Fruit fly (Drosophila melanogaster) whole organism, embryonic: Measurements from ENCODE around the gene pigs.

ENCODE experiments used
- Awh ChIP-seq: fragments of 200-800 bp; sonication (Bioruptor generic); IDR thresholded peaks from 2 replicates; pipeline ENCODE4, ENCODE4 v1.3.6; 2022; ENCODE audit warnings: missing biosample characterization, missing genetic modification characterization
- CG1024 ChIP-seq: fragments of 200-800 bp; sonication (Bioruptor generic); IDR thresholded peaks from 2 replicates; pipeline ENCODE4 v1.3.6; 2022; ENCODE audit warnings: missing biosample characterization, missing genetic modification characterization
- CG10321 ChIP-seq: fragments of 200-800 bp; sonication (Bioruptor generic); IDR thresholded peaks from 2 replicates; pipeline ENCODE4 v1.3.6; 2022; ENCODE audit warnings: missing biosample characterization, missing genetic modification characterization
- CG11504 ChIP-seq: fragments of 200-800 bp; sonication (Bioruptor generic); optimal IDR thresholded peaks from 3 replicates; lab custom pipeline; 2019; ENCODE audit warnings: missing biosample characterization, mild to moderate bottlenecking, missing genetic modification characterization, moderate library complexity
- CG12391 ChIP-seq: fragments of 200-800 bp; sonication (Bioruptor generic); optimal IDR thresholded peaks from 3 replicates; lab custom pipeline; 2018; ENCODE audit warnings: missing biosample characterization, mild to moderate bottlenecking, missing genetic modification characterization, moderate library complexity
- CG13624 ChIP-seq: fragments of 200-800 bp; sonication (Bioruptor generic); optimal IDR thresholded peaks from 2 replicates; lab custom pipeline; 2016; ENCODE audit warnings: missing biosample characterization, missing genetic modification characterization
- CG14014 ChIP-seq: fragments of 200-800 bp; sonication (Bioruptor generic); IDR thresholded peaks from 2 replicates; pipeline ENCODE4 v1.3.6; 2022; ENCODE audit warnings: missing biosample characterization, missing genetic modification characterization
- CG15696 ChIP-seq: fragments of 200-800 bp; sonication (Bioruptor generic); optimal IDR thresholded peaks from 2 replicates; lab custom pipeline; 2019; ENCODE audit warnings: missing biosample characterization, mild to moderate bottlenecking, missing genetic modification characterization, moderate library complexity
- CG17385 ChIP-seq: fragments of 200-800 bp; sonication (Bioruptor generic); optimal IDR thresholded peaks from 3 replicates; lab custom pipeline; 2018; ENCODE audit warnings: missing biosample characterization, mild to moderate bottlenecking, missing genetic modification characterization
- CG2875 ChIP-seq: fragments of 200-800 bp; sonication (Bioruptor generic); optimal IDR thresholded peaks from 2 replicates; lab custom pipeline; 2017; ENCODE audit warnings: missing biosample characterization, mild to moderate bottlenecking, missing genetic modification characterization, missing genetic modification reagents
- CG30431 ChIP-seq: fragments of 200-800 bp; sonication (Bioruptor generic); optimal IDR thresholded peaks from 2 replicates; lab custom pipeline; 2017; ENCODE audit warnings: missing biosample characterization, missing genetic modification characterization
- CG3065 ChIP-seq: fragments of 200-800 bp; sonication (Bioruptor generic); optimal IDR thresholded peaks from 2 replicates; lab custom pipeline; 2016; ENCODE audit warnings: missing biosample characterization, missing genetic modification characterization
- CG31224 ChIP-seq: fragments of 200-800 bp; sonication (Bioruptor generic); IDR thresholded peaks from 2 replicates; pipeline ENCODE4 v1.3.6; 2022; ENCODE audit warnings: missing biosample characterization, missing genetic modification characterization
- CG3163 ChIP-seq: fragments of 200-800 bp; sonication (Bioruptor generic); optimal IDR thresholded peaks from 3 replicates; lab custom pipeline; 2016; ENCODE audit warnings: missing biosample characterization, missing genetic modification characterization
- CG3847 ChIP-seq: fragments of 200-800 bp; sonication (Bioruptor generic); IDR thresholded peaks from 2 replicates; pipeline ENCODE4 v1.3.6; 2022; ENCODE audit warnings: missing biosample characterization, missing genetic modification characterization
- CG43689 ChIP-seq: fragments of 200-800 bp; sonication (Bioruptor generic); IDR thresholded peaks from 2 replicates; pipeline ENCODE4 v1.3.6; 2022; ENCODE audit warnings: missing biosample characterization, missing genetic modification characterization
- CG8290 ChIP-seq, 3 experiments: fragments of 200-800 bp; sonication (Bioruptor generic); optimal IDR thresholded peaks; 2 replicates each; lab custom pipeline; 2016 to 2019; ENCODE audit warnings: missing biosample characterization in 3 of 3, missing genetic modification characterization in 3 of 3, mild to moderate bottlenecking in 2 of 3, moderate library complexity in 1 of 3
- CG8924 ChIP-seq: fragments of 200-800 bp; optimal IDR thresholded peaks from 3 replicates; lab custom pipeline; 2019; ENCODE audit warnings: missing biosample characterization, mild to moderate bottlenecking, missing genetic modification characterization, moderate library complexity
- CG9437 ChIP-seq: fragments of 200-800 bp; sonication (Bioruptor generic); optimal IDR thresholded peaks from 2 replicates; lab custom pipeline; 2018; ENCODE audit warnings: missing biosample characterization, mild to moderate bottlenecking, missing genetic modification characterization
- Doc3 ChIP-seq: fragments of 200-800 bp; sonication (Bioruptor generic); IDR thresholded peaks from 3 replicates; pipeline ENCODE4 v1.3.6; 2022; ENCODE audit warnings: missing biosample characterization, missing genetic modification characterization; ENCODE audit not compliant: partially characterized antibody
- Gug ChIP-seq: fragments of 200-800 bp; sonication (Bioruptor generic); IDR thresholded peaks from 4 replicates; pipeline ENCODE4 v1.3.6; 2022; ENCODE audit warnings: missing biosample characterization, missing genetic modification characterization
- HLH4C ChIP-seq: fragments of 200-800 bp; sonication (Bioruptor generic); IDR thresholded peaks from 3 replicates; pipeline ENCODE4 v1.3.6; 2022; ENCODE audit warnings: missing biosample characterization, missing genetic modification characterization; ENCODE audit not compliant: partially characterized antibody
- Hey ChIP-seq: fragments of 200-800 bp; sonication (Bioruptor generic); optimal IDR thresholded peaks from 3 replicates; lab custom pipeline; 2018; ENCODE audit warnings: missing biosample characterization, mild to moderate bottlenecking, missing genetic modification characterization
- Med ChIP-seq: fragments of 200-800 bp; sonication (Bioruptor generic); peaks from one replicate; lab custom pipeline; 2016; ENCODE audit warnings: missing biosample characterization, missing genetic modification characterization, mild to moderate bottlenecking, inconsistent platforms, moderate library complexity
- NC2β ChIP-seq: fragments of 200-800 bp; sonication (Bioruptor generic); optimal IDR thresholded peaks from 2 replicates; lab custom pipeline; 2016; ENCODE audit warnings: missing biosample characterization, missing genetic modification characterization
- Neu2 ChIP-seq: fragments of 200-800 bp; sonication (Bioruptor generic); optimal IDR thresholded peaks from 3 replicates; lab custom pipeline; 2016; ENCODE audit warnings: missing biosample characterization, missing genetic modification characterization, borderline replicate concordance
- NfI ChIP-seq: fragments of 200-800 bp; sonication (Bioruptor generic); optimal IDR thresholded peaks from 3 replicates; lab custom pipeline; 2018; ENCODE audit warnings: missing biosample characterization, mild to moderate bottlenecking, missing genetic modification characterization, moderate library complexity
- Ptx1 ChIP-seq: fragments of 200-800 bp; sonication (Bioruptor generic); IDR thresholded peaks from 2 replicates; pipeline ENCODE4 v1.3.6; 2022; ENCODE audit warnings: missing biosample characterization, missing genetic modification characterization
- Six4 ChIP-seq: fragments of 200-800 bp; sonication (Bioruptor generic); optimal IDR thresholded peaks from 2 replicates; lab custom pipeline; 2016; ENCODE audit warnings: missing biosample characterization, missing genetic modification characterization
- Sox102F ChIP-seq: fragments of 200-800 bp; sonication (Bioruptor generic); optimal IDR thresholded peaks from 2 replicates; lab custom pipeline; 2018; ENCODE audit warnings: missing biosample characterization, mild to moderate bottlenecking, missing genetic modification characterization, moderate library complexity
- Ssrp ChIP-seq: fragments of 200-800 bp; sonication (Bioruptor generic); optimal IDR thresholded peaks from 2 replicates; lab custom pipeline; 2018; ENCODE audit warnings: missing biosample characterization, mild to moderate bottlenecking, missing genetic modification characterization, moderate library complexity
- Xrp1 ChIP-seq: fragments of 200-800 bp; sonication (Bioruptor generic); IDR thresholded peaks from 2 replicates; pipeline ENCODE4 v1.3.6; 2022; ENCODE audit warnings: missing biosample characterization, missing genetic modification characterization
- ab ChIP-seq: fragments of 200-800 bp; sonication (Bioruptor generic); optimal IDR thresholded peaks from 2 replicates; lab custom pipeline; 2016; ENCODE audit warnings: missing biosample characterization, missing genetic modification characterization
- aop ChIP-seq: fragments of 200-800 bp; sonication (Bioruptor generic); IDR thresholded peaks from 2 replicates; pipeline ENCODE4 v1.3.6; 2022; ENCODE audit warnings: missing biosample characterization, missing genetic modification characterization
- ato ChIP-seq: fragments of 200-800 bp; sonication (Bioruptor generic); IDR thresholded peaks from 2 replicates; pipeline ENCODE4 v1.3.6; 2022; ENCODE audit warnings: missing biosample characterization, missing genetic modification characterization; ENCODE audit not compliant: partially characterized antibody
- bcd ChIP-seq: fragments of 200-800 bp; sonication (Bioruptor generic); optimal IDR thresholded peaks from 2 replicates; lab custom pipeline; 2017; ENCODE audit warnings: missing biosample characterization, mild to moderate bottlenecking, missing genetic modification characterization
- cas ChIP-seq: fragments of 200-800 bp; sonication (Bioruptor generic); IDR thresholded peaks from 2 replicates; pipeline ENCODE4 v1.3.6; 2022; ENCODE audit warnings: missing biosample characterization, missing genetic modification characterization
- dmrt99B ChIP-seq: fragments of 200-800 bp; sonication (Bioruptor generic); optimal IDR thresholded peaks from 2 replicates; lab custom pipeline; 2018; ENCODE audit warnings: missing biosample characterization, mild to moderate bottlenecking, missing genetic modification characterization, moderate library complexity
- eve ChIP-seq, 2 experiments: fragments of >200 bp; optimal IDR thresholded peaks; 2 replicates each; lab custom pipeline; 2017; ENCODE audit warnings: missing biosample characterization in 2 of 2, missing genetic modification characterization in 2 of 2
- fd102C ChIP-seq: fragments of 200-800 bp; sonication (Bioruptor generic); optimal IDR thresholded peaks from 2 replicates; lab custom pipeline; 2018; ENCODE audit warnings: missing biosample characterization, mild to moderate bottlenecking, missing genetic modification characterization, moderate library complexity
- klu ChIP-seq: fragments of 200-800 bp; sonication (Bioruptor generic); IDR thresholded peaks from 2 replicates; pipeline ENCODE4 v1.3.6; 2022; ENCODE audit warnings: missing biosample characterization, missing genetic modification characterization
- lmd ChIP-seq: fragments of 200-800 bp; sonication (Bioruptor generic); IDR thresholded peaks from 2 replicates; pipeline ENCODE4 v1.3.6; 2022; ENCODE audit warnings: missing biosample characterization, missing genetic modification characterization
- lov ChIP-seq, 2 experiments: fragments of 200-800 bp in 1 of 2; fragments of >200 bp in 1 of 2; sonication (Bioruptor generic) in 1 of 2; IDR thresholded peaks in 1 of 2; optimal IDR thresholded peaks in 1 of 2; 2 replicates in 1 of 2; 3 replicates in 1 of 2; pipeline versions ENCODE4 v1.3.6 to Lab custom; 2017 to 2022; ENCODE audit warnings: missing biosample characterization in 1 of 2, missing genetic modification characterization in 1 of 2
- mld ChIP-seq: fragments of 200-800 bp; sonication (Bioruptor generic); IDR thresholded peaks from 3 replicates; pipeline ENCODE4 v1.3.6; 2022; ENCODE audit warnings: missing biosample characterization, missing genetic modification characterization; ENCODE audit not compliant: partially characterized antibody
- phol ChIP-seq: fragments of 200-800 bp; sonication (Bioruptor generic); optimal IDR thresholded peaks from 3 replicates; lab custom pipeline; 2018; ENCODE audit warnings: missing biosample characterization, mild to moderate bottlenecking, missing genetic modification characterization, moderate library complexity
- pita ChIP-seq: fragments of 200-800 bp; sonication (Bioruptor generic); optimal IDR thresholded peaks from 2 replicates; lab custom pipeline; 2017; ENCODE audit warnings: missing biosample characterization, mild to moderate bottlenecking, missing genetic modification characterization
- prd ChIP-seq, 3 experiments: fragments of >200 bp in 2 of 3; fragments of 200-800 bp in 1 of 3; sonication (Bioruptor generic) in 1 of 3; optimal IDR thresholded peaks in 2 of 3; IDR thresholded peaks in 1 of 3; 2 replicates in 2 of 3; 3 replicates in 1 of 3; pipeline versions ENCODE4 v1.3.6 to Lab custom; 2017 to 2022; ENCODE audit warnings: missing biosample characterization in 1 of 3, missing genetic modification characterization in 1 of 3
- row ChIP-seq: fragments of 200-800 bp; sonication (Bioruptor generic); IDR thresholded peaks from 3 replicates; pipeline ENCODE4 v1.3.6; 2022; ENCODE audit warnings: missing biosample characterization, missing genetic modification characterization
- sens ChIP-seq: fragments of 200-800 bp; sonication (Bioruptor generic); peaks from one replicate; lab custom pipeline; 2016; ENCODE audit warnings: missing biosample characterization, missing genetic modification characterization
- vvl ChIP-seq: fragments of 200-800 bp; sonication (Bioruptor generic); IDR thresholded peaks from 2 replicates; pipeline ENCODE4 v1.3.6; 2022; ENCODE audit warnings: missing biosample characterization, missing genetic modification characterization

pigs gene

dm6 chrX:6641602-6642001, 41.7 kb downstream of the pigs start (continued):
- TF ChIP-seq NC2β (no peak), CG11504 (tag; lab: Kevin White, UChicago) (peak; percentile 35), CG14014 (GFP tag; lab: Robert Waterston, UW) (no peak), CG13624 (GFP tag; lab: Kevin White, UChicago) (no peak), dmrt99B (peak; percentile 9), Xrp1 (GFP tag; lab: Robert Waterston, UW) (no peak), CG8290 (GFP tag; optimal IDR thresholded peaks at IDR 0.05; lab: Kevin White, UChicago) (no peak), CG8290 (tag; optimal IDR thresholded peaks at IDR 0.05; lab: Kevin White, UChicago) (peak in 1 of 2 experiments; percentile 1), mld (no peak), CG43689 (GFP tag; lab: Robert Waterston, UW) (no peak), Ptx1 (GFP tag; lab: Robert Waterston, UW) (no peak), sens (GFP tag; lab: Kevin White, UChicago) (peak; percentile 8), eve (GFP tag; optimal IDR thresholded peaks at IDR 0.05; lab: Kevin White, UChicago) (peak in 1 of 2 experiments; percentile 4), HLH4C (GFP tag; lab: Robert Waterston, UW) (no peak), lmd (GFP tag; lab: Robert Waterston, UW) (no peak), CG3065 (GFP tag; lab: Kevin White, UChicago) (no peak), Sox102F (GFP tag; lab: Kevin White, UChicago) (no peak), Doc3 (GFP tag; lab: Robert Waterston, UW) (no peak), prd (optimal IDR thresholded peaks at IDR 0.05; lab: Kevin White, UChicago) (no peak), prd (GFP tag; IDR thresholded peaks at IDR 0.05; lab: Robert Waterston, UW) (peak; percentile 39; the same call in 1 of the 3 replicates), Awh (GFP tag; lab: Robert Waterston, UW) (no peak), Gug (GFP tag; lab: Robert Waterston, UW) (no peak), klu (GFP tag; lab: Robert Waterston, UW) (no peak), aop (GFP tag; lab: Robert Waterston, UW) (no peak), CG2875 (GFP tag; lab: Kevin White, UChicago) (no peak), Ssrp (tag; lab: Kevin White, UChicago) (no peak), fd102C (GFP tag; lab: Kevin White, UChicago) (no peak), CG10321 (GFP tag; lab: Robert Waterston, UW) (no peak), CG3163 (GFP tag; lab: Kevin White, UChicago) (no peak), pita (GFP tag; lab: Kevin White, UChicago) (no peak), CG31224 (no peak), lov (optimal IDR thresholded peaks at IDR 0.05; lab: Kevin White, UChicago) (no peak), lov (GFP tag; IDR thresholded peaks at IDR 0.05; lab: Robert Waterston, UW) (no peak), CG8924 (tag; lab: Kevin White, UChicago) (no peak), NfI (no peak), ab (GFP tag; lab: Kevin White, UChicago) (no peak), bcd (no peak), CG1024 (no peak), Hey (tag; lab: Kevin White, UChicago) (no peak), Med (GFP tag; lab: Kevin White, UChicago) (peak; percentile 71)

- TF ChIP-seq CG9437 (GFP tag; lab: Kevin White, UChicago), result no peak
- peak; percentile 4 for TF ChIP-seq CG15696 (tag; lab: Kevin White, UChicago)
- peak; percentile 49 for TF ChIP-seq phol (tag; lab: Kevin White, UChicago)
- peak; percentile 38 for TF ChIP-seq CG17385 (GFP tag; lab: Kevin White, UChicago)
- TF ChIP-seq CG12391 (tag; lab: Kevin White, UChicago), result peak; percentile 30
- no peak for TF ChIP-seq ato (GFP tag; lab: Robert Waterston, UW)
- peak; percentile 68; the same call in 1 of the 2 replicates for TF ChIP-seq vvl
- TF ChIP-seq Six4 (GFP tag; lab: Kevin White, UChicago), result no peak
- TF ChIP-seq CG11504 (tag; lab: Kevin White, UChicago), result peak; percentile 52
- TF ChIP-seq cas (GFP tag; lab: Robert Waterston, UW), result no peak
- no peak for TF ChIP-seq CG3847 (GFP tag; lab: Robert Waterston, UW)
- TF ChIP-seq CG30431, result no peak
- peak; percentile 43; the same call in 1 of the 3 replicates for TF ChIP-seq row (GFP tag; lab: Robert Waterston, UW)
- no peak for TF ChIP-seq Neu2 (GFP tag; lab: Kevin White, UChicago)
These were observed 42.9 kb downstream of the pigs start for dm6 chrX:6642593-6643257.
